Worm (Caenorhabditis elegans): Measurements from ENCODE around the gene sod-1.

- TF ChIP-seq ama-1 (optimal IDR thresholded peaks at IDR 0.05), result no peak
- TF ChIP-seq aly-1 (tag; optimal IDR thresholded peaks at IDR 0.05), result no peak
- no peak for TF ChIP-seq tbx-37 (GFP tag; conservative IDR thresholded peaks at IDR 0.05)
- no peak for TF ChIP-seq hmg-4 (GFP tag; optimal IDR thresholded peaks at IDR 0.05)
- TF ChIP-seq ceh-13 (GFP tag; optimal IDR thresholded peaks at IDR 0.05), result no peak
- TF ChIP-seq tra-4 (tag; optimal IDR thresholded peaks at IDR 0.05), result no peak
- no peak for TF ChIP-seq sea-1 (GFP tag; conservative IDR thresholded peaks at IDR 0.05)
- TF ChIP-seq F13C5.2 (tag; optimal IDR thresholded peaks at IDR 0.05), result no peak
- TF ChIP-seq hnd-1 (tag; optimal IDR thresholded peaks at IDR 0.05), result no peak
- TF ChIP-seq ceh-36 (tag; optimal IDR thresholded peaks at IDR 0.05), result no peak
- TF ChIP-seq B0310.2 (tag; optimal IDR thresholded peaks at IDR 0.05), result no peak
- no peak for TF ChIP-seq scrt-1 (GFP tag; IDR thresholded peaks at IDR 0.05)
- no peak for TF ChIP-seq tbx-11 (GFP tag; IDR thresholded peaks at IDR 0.05)
- no peak for TF ChIP-seq flt-1 (GFP tag; IDR thresholded peaks at IDR 0.05)
These were observed 19.3 kb upstream of the sod-1 start for ce11 chrII:6992949-6993348.

Measured in whole organism, early embryonic.